Fruit fly (Drosophila melanogaster) whole organism, prepupa: Measurements from ENCODE around the gene brn.

ENCODE experiments used
- Blimp-1 ChIP-seq: fragments of 200-800 bp; sonication (Bioruptor generic); optimal IDR thresholded peaks from 3 replicates; lab custom pipeline; 2017; ENCODE audit warnings: missing biosample characterization, missing genetic modification characterization, mild to moderate bottlenecking, moderate library complexity, missing genetic modification reagents
- CG10669 ChIP-seq: fragments of 200-800 bp; sonication (Bioruptor generic); optimal IDR thresholded peaks from 3 replicates; lab custom pipeline; 2018; ENCODE audit warnings: missing biosample characterization, mild to moderate bottlenecking, missing genetic modification characterization, moderate library complexity
- CG11762 ChIP-seq: fragments of 200-800 bp; sonication (Bioruptor generic); optimal IDR thresholded peaks from 3 replicates; lab custom pipeline; 2016; ENCODE audit warnings: missing biosample characterization, missing genetic modification characterization; ENCODE audit not compliant: insufficient read depth
- CG15336 ChIP-seq: fragments of 200-800 bp; sonication (Bioruptor generic); IDR thresholded peaks from 2 replicates; pipeline ENCODE4 v1.3.6; 2022; ENCODE audit warnings: missing biosample characterization, missing genetic modification characterization
- CG16779 ChIP-seq: fragments of 200-800 bp; sonication (Bioruptor generic); optimal IDR thresholded peaks from 3 replicates; lab custom pipeline; 2017; ENCODE audit warnings: missing biosample characterization, mild to moderate bottlenecking, missing genetic modification characterization
- CG3032 ChIP-seq: fragments of 200-800 bp; optimal IDR thresholded peaks from 2 replicates; lab custom pipeline; 2019; ENCODE audit warnings: missing biosample characterization, mild to moderate bottlenecking, missing genetic modification characterization, moderate library complexity
- CG31627 ChIP-seq: fragments of 200-800 bp; sonication (Bioruptor generic); optimal IDR thresholded peaks from 3 replicates; lab custom pipeline; 2016; ENCODE audit warnings: missing biosample characterization, missing genetic modification characterization
- CG34406 ChIP-seq: fragments of 200-800 bp; sonication (Bioruptor generic); optimal IDR thresholded peaks from 3 replicates; lab custom pipeline; 2016; ENCODE audit warnings: missing biosample characterization, missing genetic modification characterization
- CG3919 ChIP-seq: fragments of 200-800 bp; sonication (Bioruptor generic); optimal IDR thresholded peaks from 3 replicates; lab custom pipeline; 2016; ENCODE audit warnings: missing biosample characterization, missing genetic modification characterization
- CG6163 ChIP-seq: fragments of 200-800 bp; sonication (Bioruptor generic); IDR thresholded peaks from 3 replicates; pipeline ENCODE4 v1.3.6; 2022; ENCODE audit warnings: missing biosample characterization, missing genetic modification characterization
- CG6276 ChIP-seq: fragments of 200-800 bp; sonication (Bioruptor generic); optimal IDR thresholded peaks from 2 replicates; lab custom pipeline; 2017; ENCODE audit warnings: missing biosample characterization, mild to moderate bottlenecking, missing genetic modification characterization
- CG6792 ChIP-seq: fragments of 200-800 bp; sonication (Bioruptor generic); optimal IDR thresholded peaks from 3 replicates; lab custom pipeline; 2016; ENCODE audit warnings: missing biosample characterization, missing genetic modification characterization
- CG6808 ChIP-seq: fragments of 200-800 bp; sonication (Bioruptor generic); optimal IDR thresholded peaks from 3 replicates; lab custom pipeline; 2017; ENCODE audit warnings: missing biosample characterization, missing genetic modification characterization, mild to moderate bottlenecking, moderate library complexity, missing genetic modification reagents
- CG7368 ChIP-seq: fragments of 200-800 bp; sonication (Bioruptor generic); optimal IDR thresholded peaks from 3 replicates; lab custom pipeline; 2016; ENCODE audit warnings: missing biosample characterization, missing genetic modification characterization
- CG8632 ChIP-seq: fragments of 200-800 bp; sonication (Bioruptor generic); optimal IDR thresholded peaks from 3 replicates; lab custom pipeline; 2016; ENCODE audit warnings: missing biosample characterization, missing genetic modification characterization
- CG9139 ChIP-seq: fragments of 200-800 bp; sonication (Bioruptor generic); optimal IDR thresholded peaks from 3 replicates; lab custom pipeline; 2017; ENCODE audit warnings: missing biosample characterization, mild to moderate bottlenecking, missing genetic modification characterization
- Eip75B ChIP-seq: fragments of 200-800 bp; sonication (Bioruptor generic); optimal IDR thresholded peaks from 3 replicates; lab custom pipeline; 2016; ENCODE audit warnings: missing biosample characterization, missing genetic modification characterization
- Eip78C ChIP-seq: fragments of 200-800 bp; sonication (Bioruptor generic); peaks from one replicate; lab custom pipeline; 2016; ENCODE audit warnings: missing biosample characterization, missing genetic modification characterization
- Eip93F ChIP-seq: fragments of 200-800 bp; sonication (Bioruptor generic); optimal IDR thresholded peaks from 2 replicates; lab custom pipeline; 2016; ENCODE audit warnings: missing biosample characterization, mild to moderate bottlenecking, missing genetic modification characterization
- Ets21C ChIP-seq: fragments of 200-800 bp; sonication (Bioruptor generic); optimal IDR thresholded peaks from 3 replicates; lab custom pipeline; 2016; ENCODE audit warnings: missing biosample characterization, missing genetic modification characterization
- Ets96B ChIP-seq: fragments of 200-800 bp; optimal IDR thresholded peaks from 2 replicates; lab custom pipeline; 2019; ENCODE audit warnings: missing biosample characterization, mild to moderate bottlenecking, missing genetic modification characterization, moderate library complexity
- Gug ChIP-seq: fragments of 200-800 bp; sonication (Bioruptor generic); IDR thresholded peaks from 2 replicates; pipeline ENCODE4 v1.3.6; 2022; ENCODE audit warnings: missing biosample characterization, missing genetic modification characterization
- Hr38 ChIP-seq: sonication (Bioruptor generic); optimal IDR thresholded peaks from 2 replicates; lab custom pipeline; 2016; ENCODE audit warnings: missing biosample characterization, missing genetic modification characterization
- Hr39 ChIP-seq: fragments of 200-800 bp; sonication (Bioruptor generic); optimal IDR thresholded peaks from 2 replicates; lab custom pipeline; 2016; ENCODE audit warnings: missing biosample characterization, missing genetic modification characterization
- Lpt ChIP-seq: fragments of 200-800 bp; sonication (Bioruptor generic); optimal IDR thresholded peaks from 3 replicates; lab custom pipeline; 2016; ENCODE audit warnings: missing biosample characterization, missing genetic modification characterization
- Met ChIP-seq: fragments of 200-800 bp; sonication (Bioruptor generic); optimal IDR thresholded peaks from 3 replicates; lab custom pipeline; 2016; ENCODE audit warnings: missing biosample characterization, missing genetic modification characterization
- OdsH ChIP-seq: fragments of 200-800 bp; sonication (Bioruptor generic); optimal IDR thresholded peaks from 3 replicates; lab custom pipeline; 2016; ENCODE audit warnings: missing biosample characterization, missing genetic modification characterization
- Smox ChIP-seq: fragments of 200-800 bp; sonication (Bioruptor generic); optimal IDR thresholded peaks from 3 replicates; lab custom pipeline; 2016; ENCODE audit warnings: missing biosample characterization, missing genetic modification characterization
- Sox14 ChIP-seq: fragments of 200-800 bp; sonication (Bioruptor generic); optimal IDR thresholded peaks from 3 replicates; lab custom pipeline; 2016; ENCODE audit warnings: missing biosample characterization, missing genetic modification characterization
- achi ChIP-seq: fragments of 200-800 bp; sonication (Bioruptor generic); optimal IDR thresholded peaks from 3 replicates; lab custom pipeline; 2016; ENCODE audit warnings: missing biosample characterization, missing genetic modification characterization
- acj6 ChIP-seq: fragments of 200-800 bp; sonication (Bioruptor generic); optimal IDR thresholded peaks from 3 replicates; lab custom pipeline; 2016; ENCODE audit warnings: missing biosample characterization, missing genetic modification characterization
- cyc ChIP-seq: fragments of 200-800 bp; sonication (Bioruptor generic); optimal IDR thresholded peaks from 3 replicates; lab custom pipeline; 2016; ENCODE audit warnings: missing biosample characterization, missing genetic modification characterization
- dsx ChIP-seq: fragments of 200-800 bp; optimal IDR thresholded peaks from 3 replicates; lab custom pipeline; 2019; ENCODE audit warnings: missing biosample characterization, mild to moderate bottlenecking, missing genetic modification characterization, moderate library complexity; ENCODE audit not compliant: poor library complexity, severe bottlenecking
- eg ChIP-seq: fragments of 200-800 bp; sonication (Bioruptor generic); IDR thresholded peaks from 3 replicates; pipeline ENCODE4 v1.3.6; 2022; ENCODE audit warnings: missing biosample characterization, missing genetic modification characterization
- fd59A ChIP-seq: fragments of 200-800 bp; sonication (Bioruptor generic); optimal IDR thresholded peaks from 2 replicates; lab custom pipeline; 2017; ENCODE audit warnings: missing biosample characterization, mild to moderate bottlenecking, missing genetic modification characterization, missing genetic modification reagents
- fd85E ChIP-seq: fragments of 200-800 bp; sonication (Bioruptor generic); optimal IDR thresholded peaks from 3 replicates; lab custom pipeline; 2016; ENCODE audit warnings: missing biosample characterization, missing genetic modification characterization
- fkh ChIP-seq: fragments of 200-800 bp; sonication (Bioruptor generic); optimal IDR thresholded peaks from 3 replicates; lab custom pipeline; 2017; ENCODE audit warnings: missing biosample characterization, mild to moderate bottlenecking, missing genetic modification characterization, moderate library complexity
- lz ChIP-seq: fragments of 200-800 bp; sonication (Bioruptor generic); optimal IDR thresholded peaks from 3 replicates; lab custom pipeline; 2016; ENCODE audit warnings: missing biosample characterization, missing genetic modification characterization
- net ChIP-seq: fragments of 200-800 bp; sonication (Bioruptor generic); optimal IDR thresholded peaks from 3 replicates; lab custom pipeline; 2016; ENCODE audit warnings: missing biosample characterization, missing genetic modification characterization
- pdm3 ChIP-seq: fragments of 200-800 bp; sonication (Bioruptor generic); optimal IDR thresholded peaks from 3 replicates; lab custom pipeline; 2016; ENCODE audit warnings: missing biosample characterization, missing genetic modification characterization
- salr ChIP-seq, 2 experiments: fragments of 200-800 bp; sonication (Bioruptor generic); optimal IDR thresholded peaks; 3 replicates each; lab custom pipeline; 2016 to 2018; ENCODE audit warnings: missing biosample characterization in 2 of 2, missing genetic modification characterization in 2 of 2, mild to moderate bottlenecking in 1 of 2
- ss ChIP-seq, 2 experiments: fragments of 200-800 bp; sonication (Bioruptor generic); optimal IDR thresholded peaks; 2 replicates in 1 of 2; 3 replicates in 1 of 2; lab custom pipeline; 2017 to 2018; ENCODE audit warnings: mild to moderate bottlenecking in 2 of 2, missing biosample characterization in 2 of 2, missing genetic modification characterization in 2 of 2, moderate library complexity in 1 of 2
- svp ChIP-seq: fragments of 200-800 bp; sonication (Bioruptor generic); peaks from one replicate; lab custom pipeline; 2016; ENCODE audit warnings: missing biosample characterization, missing genetic modification characterization
- topi ChIP-seq: fragments of 200-800 bp; sonication (Bioruptor generic); optimal IDR thresholded peaks from 3 replicates; lab custom pipeline; 2016; ENCODE audit warnings: missing biosample characterization, missing genetic modification characterization

Gene brn

DNA sequence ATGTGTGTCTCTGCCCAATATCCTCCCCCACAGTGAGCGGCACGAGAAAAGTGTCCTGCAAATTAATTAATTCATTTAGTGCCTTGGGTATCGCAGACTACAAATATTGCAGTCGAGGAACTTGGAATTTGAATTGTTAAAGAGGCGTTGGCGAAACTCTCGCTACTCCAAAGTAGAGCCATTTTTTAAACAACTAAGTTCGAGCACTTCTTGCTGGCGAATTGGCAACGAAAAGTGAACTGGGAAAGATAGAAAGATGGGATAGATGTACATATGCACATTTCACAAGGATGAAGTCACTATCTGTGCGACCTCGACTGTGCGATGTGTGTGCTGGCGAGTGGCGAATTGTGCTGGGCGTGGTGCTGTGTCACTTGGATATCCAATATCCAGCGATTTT, 2.6 kb downstream of the brn start (continued):
- TF ChIP-seq Eip78C (GFP tag; lab: Kevin White, UChicago): peak; percentile 92
- TF ChIP-seq Smox: peak; percentile 42
- TF ChIP-seq CG7368 (GFP tag; lab: Kevin White, UChicago): peak; percentile 71
- peak; percentile 76 for TF ChIP-seq pdm3
- TF ChIP-seq eg (GFP tag; lab: Robert Waterston, UW): peak; percentile 70
- TF ChIP-seq CG6792 (GFP tag; lab: Kevin White, UChicago): peak; percentile 63
- peak; percentile 77 for TF ChIP-seq CG6808 (GFP tag; lab: Kevin White, UChicago)
- TF ChIP-seq fd85E (GFP tag; lab: Kevin White, UChicago): no peak
- TF ChIP-seq acj6 (GFP tag; lab: Kevin White, UChicago): peak; percentile 67
- no peak for TF ChIP-seq Hr38 (GFP tag; lab: Kevin White, UChicago)
- peak; percentile 42 for TF ChIP-seq dsx
- TF ChIP-seq OdsH (GFP tag; lab: Kevin White, UChicago): peak; percentile 68
- TF ChIP-seq Sox14 (GFP tag; lab: Kevin White, UChicago): peak; percentile 61
- TF ChIP-seq CG11762 (GFP tag; lab: Kevin White, UChicago): peak; percentile 18
- peak; percentile 83 for TF ChIP-seq CG15336 (GFP tag; lab: Robert Waterston, UW)
- peak; percentile 56 for TF ChIP-seq cyc (GFP tag; lab: Kevin White, UChicago)
- peak; percentile 29 to 69 for TF ChIP-seq salr (GFP tag; optimal IDR thresholded peaks at IDR 0.05; lab: Kevin White, UChicago)
- TF ChIP-seq CG8632: peak; percentile 64
- peak; percentile 63 for TF ChIP-seq topi
- peak; percentile 70 for TF ChIP-seq fd59A (GFP tag; lab: Kevin White, UChicago)
- peak; percentile 76 for TF ChIP-seq net (GFP tag; lab: Kevin White, UChicago)
- TF ChIP-seq CG9139 (GFP tag; lab: Kevin White, UChicago): peak; percentile 38

DNA sequence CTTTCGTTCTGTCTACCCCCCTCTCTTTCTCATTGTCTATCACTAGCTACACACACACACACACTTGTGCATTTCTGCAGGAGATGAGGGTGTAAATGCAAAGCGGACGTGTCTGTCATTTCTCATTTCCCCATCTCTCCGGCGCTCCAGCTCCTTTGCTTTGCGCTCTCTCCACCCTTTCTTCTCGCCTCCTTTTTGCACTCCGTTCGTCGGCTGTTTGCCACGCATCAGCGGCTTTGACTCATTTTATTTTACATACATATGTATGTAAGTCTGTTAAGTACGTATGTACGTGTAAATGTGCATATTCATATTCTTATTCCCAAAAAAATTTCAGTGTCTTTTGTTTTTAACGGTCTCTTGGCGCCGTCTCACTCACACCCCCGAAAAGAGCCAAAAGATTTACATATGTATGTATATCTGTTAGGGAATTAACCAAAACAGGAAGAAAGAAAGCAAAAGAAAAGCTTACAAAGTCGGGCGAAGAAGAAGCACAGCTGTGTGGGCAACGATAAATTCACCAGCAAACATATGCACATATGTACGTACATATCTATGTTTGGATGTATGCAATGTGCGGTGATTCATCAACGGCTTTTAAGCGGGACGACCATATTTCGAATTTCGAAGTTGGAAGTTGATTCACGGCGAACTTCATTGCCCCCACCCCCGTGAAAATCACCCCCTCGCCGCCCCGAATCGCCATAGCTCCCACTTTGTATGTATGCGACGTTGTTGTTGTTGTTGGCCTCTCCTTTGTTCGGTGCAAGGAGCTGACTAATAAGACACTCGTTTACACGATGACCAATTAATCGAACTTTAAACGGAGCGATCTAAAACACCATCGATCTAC, 3.3 kb downstream of the brn start:
- no peak for TF ChIP-seq Blimp-1 (GFP tag; lab: Kevin White, UChicago)
- peak; percentile 16 for TF ChIP-seq svp (GFP tag; lab: Kevin White, UChicago)
- peak; percentile 49 for TF ChIP-seq Eip78C (GFP tag; lab: Kevin White, UChicago)
- peak; percentile 10 for TF ChIP-seq Met (GFP tag; lab: Kevin White, UChicago)
- TF ChIP-seq CG11762 (GFP tag; lab: Kevin White, UChicago): no peak
- 0 out of 3 replicates have a peak, but pooled peaks have one; percentile 4 for TF ChIP-seq CG6163
- peak; percentile 67 for TF ChIP-seq dsx
- TF ChIP-seq eg (GFP tag; lab: Robert Waterston, UW): 0 out of 3 replicates have a peak, but pooled peaks have one; percentile 25
- TF ChIP-seq Eip93F (GFP tag; lab: Kevin White, UChicago): peak; percentile 49

DNA sequence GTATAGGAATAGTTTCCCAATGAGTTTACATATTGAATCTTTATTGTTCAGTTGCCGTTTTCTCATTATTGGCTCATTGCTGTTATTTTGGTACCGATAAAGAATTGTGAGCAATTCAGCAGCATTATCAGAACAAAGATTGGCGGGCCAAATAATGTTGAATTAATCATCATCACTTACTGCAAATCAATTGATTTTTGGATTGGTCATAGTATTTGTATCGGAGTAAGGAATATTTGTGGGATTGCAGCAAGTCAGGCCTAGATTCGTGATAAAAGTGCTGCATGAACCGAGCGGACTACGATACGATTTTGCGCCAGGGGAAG, 3.9 kb downstream of the brn start:
- TF ChIP-seq ss (GFP tag; optimal IDR thresholded peaks at IDR 0.05; lab: Kevin White, UChicago): peak; percentile 39 to 77
- no peak for TF ChIP-seq Hr39 (GFP tag; lab: Kevin White, UChicago)
- TF ChIP-seq CG8632: peak; percentile 27
- peak; percentile 25 for TF ChIP-seq cyc (GFP tag; lab: Kevin White, UChicago)
- no peak for TF ChIP-seq lz (GFP tag; lab: Kevin White, UChicago)
- TF ChIP-seq CG16779 (tag; lab: Kevin White, UChicago): no peak
- TF ChIP-seq Gug (GFP tag; lab: Robert Waterston, UW): no peak
- no peak for TF ChIP-seq Ets21C
- TF ChIP-seq Ets96B: peak; percentile 40
- no peak for TF ChIP-seq Eip93F (GFP tag; lab: Kevin White, UChicago)
- peak; percentile 59 for TF ChIP-seq CG3032 (tag; lab: Kevin White, UChicago)
- peak; percentile 14 for TF ChIP-seq achi (GFP tag; lab: Kevin White, UChicago)
- peak; percentile 48 for TF ChIP-seq CG6276 (GFP tag; lab: Kevin White, UChicago)
- TF ChIP-seq acj6 (GFP tag; lab: Kevin White, UChicago): peak; percentile 22
- TF ChIP-seq Eip75B (GFP tag; lab: Kevin White, UChicago): peak; percentile 14
- TF ChIP-seq CG11762 (GFP tag; lab: Kevin White, UChicago): no peak
- TF ChIP-seq fkh (GFP tag; lab: Kevin White, UChicago): no peak
- TF ChIP-seq CG6792 (GFP tag; lab: Kevin White, UChicago): peak; percentile 6
- TF ChIP-seq CG34406 (GFP tag; lab: Kevin White, UChicago): no peak
- peak; percentile 3 for TF ChIP-seq CG3919
- peak; percentile 53 for TF ChIP-seq CG10669 (GFP tag; lab: Kevin White, UChicago)
- TF ChIP-seq Lpt (GFP tag; lab: Kevin White, UChicago): no peak
- no peak for TF ChIP-seq dsx
- no peak for TF ChIP-seq Met (GFP tag; lab: Kevin White, UChicago)
- peak; percentile 19 for TF ChIP-seq topi
- peak; percentile 51 for TF ChIP-seq pdm3
- TF ChIP-seq Eip78C (GFP tag; lab: Kevin White, UChicago): peak; percentile 87
- TF ChIP-seq CG31627: no peak
- TF ChIP-seq CG6163: no peak
